Worm (Caenorhabditis elegans): ENCODE results near the gene C17H11.6.

The C17H11.6 gene

DNA sequence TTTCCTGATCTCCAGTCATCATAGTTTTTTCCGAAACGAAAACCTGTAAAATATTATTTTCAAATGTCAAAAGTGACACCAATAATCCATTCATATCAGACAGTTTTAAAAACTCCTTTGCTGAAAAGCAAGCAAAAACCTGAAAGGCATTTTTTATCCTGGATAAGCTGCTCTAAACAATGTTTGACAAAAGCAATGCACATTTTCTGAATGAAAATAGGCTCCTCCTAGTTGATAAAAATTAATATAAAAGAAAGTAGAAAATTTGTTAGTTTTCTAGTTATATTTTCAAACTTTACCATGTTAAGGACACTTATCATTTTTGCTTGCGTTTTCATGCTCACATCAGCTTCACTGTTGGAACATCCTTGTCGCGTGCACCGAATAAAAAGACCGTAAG is 15.8 kb upstream of the C17H11.6 start, which contains the start of gene K02A6.1:
Gene K02A6.1 (plus strand): TSS at position 301 of the 400 bp plus-strand sequence.
- TF ChIP-seq zip-11 (GFP tag; IDR thresholded peaks at IDR 0.05) (no peak), mxl-2 (GFP tag; conservative IDR thresholded peaks at IDR 0.05) (no peak), zfp-2 (tag; optimal IDR thresholded peaks at IDR 0.05) (no peak), F10B5.3 (tag; optimal IDR thresholded peaks at IDR 0.05) (no peak), pha-4 (GFP tag; IDR thresholded peaks at IDR 0.05) (no peak), pha-4 (tag; optimal IDR thresholded peaks at IDR 0.05) (no peak), dpl-1 (GFP tag; optimal IDR thresholded peaks at IDR 0.05) (no peak)

DNA sequence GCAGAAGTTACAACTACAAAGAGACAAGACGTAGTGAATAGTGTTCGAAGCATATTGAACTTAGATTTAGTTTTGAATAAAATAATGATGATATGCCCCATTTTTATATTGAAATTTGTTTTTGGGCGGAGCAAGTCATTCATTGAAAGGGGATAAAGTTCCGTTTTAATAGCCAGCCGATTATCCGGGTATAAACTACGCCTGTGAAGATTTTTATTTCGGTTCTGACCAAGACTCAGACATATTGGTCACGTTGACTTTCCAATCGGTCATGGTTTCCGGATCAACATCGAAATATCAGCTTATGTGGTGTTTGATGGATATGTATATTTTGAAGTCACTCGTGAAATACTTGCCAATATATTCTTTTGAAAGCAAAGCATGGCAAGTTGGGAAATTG is 15.1 kb upstream of the C17H11.6 start, which contains the start of gene K02A6.4:
Gene K02A6.4 (minus strand): TSS at position 101 of the 400 bp plus-strand sequence.
- TF ChIP-seq daf-16 (GFP tag; optimal IDR thresholded peaks at IDR 0.05) (no peak), daf-16 (tag; optimal IDR thresholded peaks at IDR 0.05) (no peak), T26A8.4 (GFP tag; IDR thresholded peaks at IDR 0.05) (no peak), dve-1 (tag; optimal IDR thresholded peaks at IDR 0.05; ENCODE audit: insufficient read depth) (no peak), ztf-11 (tag; optimal IDR thresholded peaks at IDR 0.05) (no peak), mdl-1 (tag; optimal IDR thresholded peaks at IDR 0.05) (no peak), aha-1 (tag) (no peak), jun-1 (tag; optimal IDR thresholded peaks at IDR 0.05) (no peak), dmd-8 (GFP tag; IDR thresholded peaks at IDR 0.05) (no peak), nhr-11 (tag; optimal IDR thresholded peaks at IDR 0.05) (no peak)

DNA sequence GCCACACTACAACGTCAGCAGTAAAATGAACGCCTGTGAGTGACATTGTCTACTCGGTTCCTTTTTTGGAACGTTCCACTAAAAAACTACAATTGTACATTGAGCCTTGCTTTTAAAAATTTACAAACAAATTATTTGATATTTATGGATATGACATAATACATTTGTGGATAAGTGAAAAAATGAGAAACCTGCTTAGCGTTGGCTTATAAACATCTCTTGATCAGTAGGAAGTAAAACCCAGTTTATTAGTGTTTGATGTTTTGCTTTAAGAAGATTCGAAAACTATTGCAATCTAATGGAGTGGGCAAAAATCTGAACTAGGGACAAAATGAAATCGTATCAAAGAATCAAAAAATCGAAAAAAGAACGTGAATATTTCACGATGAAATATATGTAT is 13.4 kb upstream of the C17H11.6 start:
- TF ChIP-seq aha-1 (tag) (peak; percentile 42), unc-62 (GFP tag; optimal IDR thresholded peaks at IDR 0.05 in 1 of 2) (peak in 1 of 2 experiments; percentile 90), unc-62 (tag; optimal IDR thresholded peaks at IDR 0.05) (no peak), nhr-42 (GFP tag; IDR thresholded peaks at IDR 0.05) (no peak)

DNA sequence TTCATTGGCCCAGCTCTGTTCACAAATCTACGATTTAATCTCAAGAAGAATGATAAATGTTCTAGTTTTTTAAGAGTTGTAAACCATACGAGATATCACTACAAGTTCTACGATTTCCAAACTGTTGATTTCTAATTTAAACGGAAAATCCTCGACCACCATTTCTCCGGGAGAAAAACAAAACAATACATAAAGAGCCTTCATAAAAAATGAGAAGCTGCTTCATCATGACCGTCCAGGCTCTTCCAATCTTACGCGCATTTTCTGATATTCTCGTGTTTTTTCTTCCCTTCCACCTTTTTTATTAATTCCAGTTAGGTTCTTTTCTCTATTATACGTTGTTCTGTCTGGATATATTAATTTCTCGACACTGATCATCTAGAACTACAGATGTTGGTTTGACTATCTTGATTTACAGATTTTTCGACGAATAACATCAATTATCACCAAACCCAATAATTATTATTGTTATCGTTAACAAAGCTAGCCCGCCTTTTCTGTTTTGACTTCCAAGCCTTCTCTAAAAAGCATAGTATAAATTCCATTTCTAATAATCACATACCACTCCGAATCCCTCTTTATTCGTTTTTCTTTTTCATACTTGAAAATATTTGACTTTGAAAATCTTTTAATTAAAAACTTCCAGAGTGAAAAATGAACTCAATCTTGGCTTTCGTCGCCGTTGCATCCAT is 11.0 kb upstream of the C17H11.6 start, which contains the start of gene C47D2.1:
Gene C47D2.1 (plus strand): TSS at position 642 of the 692 bp plus-strand sequence.
- TF ChIP-seq lin-38 (GFP tag; IDR thresholded peaks at IDR 0.05) (no peak), tra-1 (GFP tag; IDR thresholded peaks at IDR 0.05) (no peak), aha-1 (tag) (peak; percentile 91), ztf-7 (tag; optimal IDR thresholded peaks at IDR 0.05) (no peak), daf-12 (tag; optimal IDR thresholded peaks at IDR 0.05) (no peak), madf-9 (GFP tag; conservative IDR thresholded peaks at IDR 0.05) (no peak)

DNA sequence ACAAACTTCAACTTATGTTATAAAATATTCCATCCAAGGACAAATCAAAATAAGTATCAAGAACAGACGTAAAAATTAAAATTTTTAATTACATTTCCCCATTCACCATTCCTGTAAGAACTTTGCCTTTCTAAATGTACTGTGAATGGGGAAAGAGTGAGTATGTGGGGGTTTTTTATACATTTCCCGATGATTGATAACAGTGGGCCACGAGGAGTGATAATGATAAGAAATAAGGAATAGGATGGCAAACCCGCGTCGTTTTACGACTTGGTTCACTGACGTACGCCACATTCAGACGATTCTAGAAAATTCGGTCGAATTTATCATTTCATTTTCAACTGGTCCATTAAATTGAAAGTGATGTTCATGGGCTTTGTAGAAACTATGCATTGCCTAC is 7.4 kb upstream of the C17H11.6 start, which contains the start of gene cdd-1:
Gene cdd-1 (minus strand): TSS at position 151 of the 400 bp plus-strand sequence.
- TF ChIP-seq lir-3 (tag; optimal IDR thresholded peaks at IDR 0.05) (no peak), Y75B8A.6 (GFP tag; IDR thresholded peaks at IDR 0.05) (no peak), rbr-2 (tag; optimal IDR thresholded peaks at IDR 0.05) (no peak), mdt-29 (GFP tag; IDR thresholded peaks at IDR 0.05) (peak; percentile 78), nhr-10 (tag; optimal IDR thresholded peaks at IDR 0.05) (no peak), dmd-6 (GFP tag; IDR thresholded peaks at IDR 0.05) (peak; percentile 53; the same call in 1 of the 2 replicates), mxl-3 (GFP tag; optimal IDR thresholded peaks at IDR 0.05) (peak; percentile 73), dpl-1 (GFP tag; optimal IDR thresholded peaks at IDR 0.05) (no peak), unc-62 (GFP tag; optimal IDR thresholded peaks at IDR 0.05 in 1 of 2) (peak in 1 of 2 experiments; percentile 47), unc-62 (tag; optimal IDR thresholded peaks at IDR 0.05) (no peak), T20F7.1 (GFP tag; optimal IDR thresholded peaks at IDR 0.05) (peak; percentile 40), hlh-11 (tag; optimal IDR thresholded peaks at IDR 0.05) (peak; percentile 71), php-3 (GFP tag; IDR thresholded peaks at IDR 0.05) (peak; percentile 97), mep-1 (tag; optimal IDR thresholded peaks at IDR 0.05) (peak; percentile 54), mdl-1 (tag; optimal IDR thresholded peaks at IDR 0.05) (peak in 1 of 2 experiments; percentile 67), hlh-30 (tag; optimal IDR thresholded peaks at IDR 0.05; ENCODE audit: insufficient read depth) (peak; percentile 64), ceh-20 (GFP tag; IDR thresholded peaks at IDR 0.05) (peak; percentile 73), snpc-1.2 (GFP tag; IDR thresholded peaks at IDR 0.05) (no peak), nhr-41 (GFP tag; IDR thresholded peaks at IDR 0.05) (0 out of 2 replicates have a peak, but pooled peaks have one; percentile 6), pqm-1 (tag; optimal IDR thresholded peaks at IDR 0.05) (peak; percentile 36), gei-8 (GFP tag; optimal IDR thresholded peaks at IDR 0.05) (peak; percentile 28), nhr-28 (tag; optimal IDR thresholded peaks at IDR 0.05) (peak; percentile 53), lin-1 (GFP tag; IDR thresholded peaks at IDR 0.05) (peak; percentile 61; the same call in 1 of the 2 replicates)
